Worm (Caenorhabditis elegans): ENCODE results near the gene T01G1.2.

- TF ChIP-seq snpc-4 (tag; optimal IDR thresholded peaks at IDR 0.05): no peak
- no peak for TF ChIP-seq bed-3 (GFP tag; optimal IDR thresholded peaks at IDR 0.05)
- no peak for TF ChIP-seq nhr-12 (tag; optimal IDR thresholded peaks at IDR 0.05)
- TF ChIP-seq elt-3 (tag; optimal IDR thresholded peaks at IDR 0.05): no peak
- TF ChIP-seq nhr-76 (tag; optimal IDR thresholded peaks at IDR 0.05): no peak
- TF ChIP-seq nhr-28 (tag; optimal IDR thresholded peaks at IDR 0.05): no peak
- no peak for TF ChIP-seq lsy-2 (tag; optimal IDR thresholded peaks at IDR 0.05)
- no peak for TF ChIP-seq ztf-11 (tag; optimal IDR thresholded peaks at IDR 0.05)
Measured at ce11 chrIV:11316640-11317039, 37.6 kb upstream of the T01G1.2 start.
